Fruit fly (Drosophila melanogaster): ENCODE data around the gene Top2.
A peak's percentile ranks its signal among the peaks of the same experiment; 100 is the strongest.

Top2 gene

DNA sequence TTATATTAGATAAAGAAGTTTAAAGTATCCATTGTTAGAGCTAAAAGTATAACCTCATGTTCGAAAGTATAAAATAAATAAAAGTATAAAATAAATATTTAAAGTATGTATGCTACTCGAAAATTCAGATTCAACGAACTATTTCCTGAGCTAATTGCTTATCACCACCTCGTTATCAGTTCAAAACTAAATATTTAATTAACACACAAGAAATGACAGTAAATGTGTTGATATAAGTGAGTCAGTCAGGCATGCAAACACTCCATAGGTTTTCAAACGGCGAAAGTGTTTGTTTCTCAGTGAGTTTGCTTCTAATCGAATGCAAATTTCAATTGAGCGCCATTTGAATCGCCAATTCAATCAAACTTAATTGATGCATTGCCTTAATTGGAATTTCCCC lies 19.0 kb downstream of the Top2 start (continued):
- TF ChIP-seq NfI (GFP tag; optimal IDR thresholded peaks at IDR 0.05) (no peak), CG9437 (GFP tag; optimal IDR thresholded peaks at IDR 0.05) (no peak), CG31441 (GFP tag; IDR thresholded peaks at IDR 0.05) (peak; percentile 63), sqz (GFP tag; optimal IDR thresholded peaks at IDR 0.05) (peak; percentile 67), CG3407 (GFP tag; optimal IDR thresholded peaks at IDR 0.05) (peak; percentile 83), CG9797 (GFP tag; optimal IDR thresholded peaks at IDR 0.05) (no peak), D19A (tag; optimal IDR thresholded peaks at IDR 0.05) (peak; percentile 34), HmgZ (tag; optimal IDR thresholded peaks at IDR 0.05) (peak; percentile 2), CG6854 (GFP tag; optimal IDR thresholded peaks at IDR 0.05) (peak; percentile 55), Dll (GFP tag; IDR thresholded peaks at IDR 0.05; ENCODE audit: partially characterized antibody) (no peak), CG11085 (GFP tag; IDR thresholded peaks at IDR 0.05) (no peak), bigmax (GFP tag; optimal IDR thresholded peaks at IDR 0.05) (no peak), gce (GFP tag; IDR thresholded peaks at IDR 0.05) (no peak), Optix (GFP tag; IDR thresholded peaks at IDR 0.05) (no peak), Bdp1 (GFP tag; optimal IDR thresholded peaks at IDR 0.05) (no peak), BEAF-32 (GFP tag; optimal IDR thresholded peaks at IDR 0.05) (no peak), Dfd (GFP tag; optimal IDR thresholded peaks at IDR 0.05) (no peak), pita (GFP tag; optimal IDR thresholded peaks at IDR 0.05) (no peak), mld (GFP tag; IDR thresholded peaks at IDR 0.05; ENCODE audit: partially characterized antibody) (no peak), rib (GFP tag; IDR thresholded peaks at IDR 0.05) (no peak), fd64A (GFP tag; optimal IDR thresholded peaks at IDR 0.05) (peak; percentile 79), pho (GFP tag; optimal IDR thresholded peaks at IDR 0.05) (no peak), zfh1 (GFP tag; IDR thresholded peaks at IDR 0.05) (no peak), CG32767 (GFP tag; IDR thresholded peaks at IDR 0.05) (no peak), sob (GFP tag; IDR thresholded peaks at IDR 0.05) (no peak), unc-4 (GFP tag; IDR thresholded peaks at IDR 0.05; ENCODE audit: partially characterized antibody) (no peak), Poxn (GFP tag; IDR thresholded peaks at IDR 0.05) (no peak), Mes4 (GFP tag; optimal IDR thresholded peaks at IDR 0.05) (no peak), E2f1 (GFP tag; IDR thresholded peaks at IDR 0.05) (no peak), ase (GFP tag; IDR thresholded peaks at IDR 0.05) (no peak), CG6254 (GFP tag; optimal IDR thresholded peaks at IDR 0.05) (peak; percentile 59), CG12744 (GFP tag; optimal IDR thresholded peaks at IDR 0.05) (no peak), Dip3 (GFP tag; optimal IDR thresholded peaks at IDR 0.05) (no peak), CG4404 (GFP tag; IDR thresholded peaks at IDR 0.05) (no peak), cwo (GFP tag; optimal IDR thresholded peaks at IDR 0.05) (no peak), HLH3B (GFP tag; IDR thresholded peaks at IDR 0.05) (no peak), Sox100B (GFP tag; optimal IDR thresholded peaks at IDR 0.05) (peak; percentile 65), CG18764 (GFP tag; optimal IDR thresholded peaks at IDR 0.05) (peak; percentile 12), CG12942 (GFP tag; optimal IDR thresholded peaks at IDR 0.05) (peak; percentile 8), Oli (tag; optimal IDR thresholded peaks at IDR 0.05) (no peak), ranshi (GFP tag; IDR thresholded peaks at IDR 0.05) (no peak), Neu2 (GFP tag; optimal IDR thresholded peaks at IDR 0.05; ENCODE audit: borderline replicate concordance) (no peak), CG9932 (GFP tag; IDR thresholded peaks at IDR 0.05) (no peak), CG9609 (GFP tag; optimal IDR thresholded peaks at IDR 0.05) (no peak), Fer2 (tag; optimal IDR thresholded peaks at IDR 0.05) (no peak), CG15269 (tag; optimal IDR thresholded peaks at IDR 0.05) (peak; percentile 15), H15 (GFP tag; IDR thresholded peaks at IDR 0.05) (no peak), en (GFP tag; optimal IDR thresholded peaks at IDR 0.05) (no peak), dm (GFP tag; optimal IDR thresholded peaks at IDR 0.05) (no peak), CG13123 (GFP tag; optimal IDR thresholded peaks at IDR 0.05) (no peak), CG7839 (tag; optimal IDR thresholded peaks at IDR 0.05) (peak; percentile 18), ttk (GFP tag; IDR thresholded peaks at IDR 0.05) (no peak), tgo (GFP tag; IDR thresholded peaks at IDR 0.05) (no peak)

Measured in whole organism, embryonic.